Fruit fly (Drosophila melanogaster): ENCODE data around the gene CG8492.
A peak's percentile ranks its signal among the peaks of the same experiment; 100 is the strongest.

The CG8492 gene

DNA sequence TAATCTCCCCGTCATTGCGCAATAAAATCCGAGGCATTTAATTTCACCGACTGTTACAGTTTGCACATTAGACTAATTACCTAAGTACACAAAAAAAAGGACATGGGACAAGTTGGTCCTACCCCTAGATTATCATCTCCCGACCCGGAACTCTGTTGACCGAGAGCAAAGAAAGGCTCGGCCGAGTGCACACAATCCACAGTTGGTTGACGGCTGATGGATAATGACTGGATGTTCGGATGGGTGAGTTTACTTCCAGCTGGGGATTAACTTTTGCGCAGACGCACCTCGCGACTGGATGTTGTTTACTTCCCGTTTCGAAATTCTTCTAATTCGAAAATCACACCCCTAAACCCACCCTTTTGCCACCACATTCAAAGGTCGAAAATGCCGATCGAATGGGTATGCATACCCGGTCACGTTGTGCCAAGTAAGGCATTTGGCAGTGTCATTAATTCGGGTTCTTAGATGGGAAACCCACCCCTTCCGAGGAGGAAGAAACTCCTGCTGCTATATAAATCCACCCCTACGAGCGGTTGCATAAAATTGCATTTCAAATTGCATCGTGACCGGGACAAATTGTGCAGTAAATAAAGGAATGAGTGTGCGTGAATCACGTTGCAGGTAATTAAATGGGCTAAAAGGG is 17.6 kb downstream of the CG8492 start (continued):
- TF ChIP-seq wek (GFP tag; optimal IDR thresholded peaks at IDR 0.05): no peak
- no peak for TF ChIP-seq fd96Cb (tag; optimal IDR thresholded peaks at IDR 0.05)
- TF ChIP-seq tna (GFP tag; IDR thresholded peaks at IDR 0.05; ENCODE audit: partially characterized antibody): no peak
- no peak for TF ChIP-seq gcm2 (GFP tag; optimal IDR thresholded peaks at IDR 0.05)
- TF ChIP-seq hb (GFP tag; IDR thresholded peaks at IDR 0.05; ENCODE audit: partially characterized antibody): no peak
- TF ChIP-seq CG10321 (GFP tag; IDR thresholded peaks at IDR 0.05): no peak
- no peak for TF ChIP-seq CG7271 (tag; optimal IDR thresholded peaks at IDR 0.05)
- no peak for TF ChIP-seq fd3F (GFP tag; optimal IDR thresholded peaks at IDR 0.05)

- TF ChIP-seq Nf-YC (tag; optimal IDR thresholded peaks at IDR 0.05) (peak; percentile 48), CG34376 (GFP tag; optimal IDR thresholded peaks at IDR 0.05) (peak; percentile 5), CG10959 (GFP tag; IDR thresholded peaks at IDR 0.05) (no peak), onecut (GFP tag; IDR thresholded peaks at IDR 0.05) (peak; percentile 84), Scr (GFP tag; IDR thresholded peaks at IDR 0.05; ENCODE audit: partially characterized antibody) (no peak), pita (GFP tag; optimal IDR thresholded peaks at IDR 0.05) (no peak), Opbp (GFP tag; IDR thresholded peaks at IDR 0.05; ENCODE audit: partially characterized antibody) (no peak), CG4854 (GFP tag; optimal IDR thresholded peaks at IDR 0.05) (no peak), pros (GFP tag; optimal IDR thresholded peaks at IDR 0.05) (peak; percentile 64), ewg (GFP tag; optimal IDR thresholded peaks at IDR 0.05) (peak; percentile 91), CG12219 (GFP tag; optimal IDR thresholded peaks at IDR 0.05) (no peak), CG12659 (GFP tag; optimal IDR thresholded peaks at IDR 0.05) (no peak), seq (GFP tag; IDR thresholded peaks at IDR 0.05) (peak; percentile 39; the same call in 1 of the 2 replicates), chinmo (GFP tag; IDR thresholded peaks at IDR 0.05; ENCODE audit: partially characterized antibody) (0 out of 4 replicates have a peak, but pooled peaks have one; percentile 33), Dref (GFP tag; IDR thresholded peaks at IDR 0.05) (no peak), CG5180 (GFP tag; optimal IDR thresholded peaks at IDR 0.05) (peak; percentile 55), insv (GFP tag; optimal IDR thresholded peaks at IDR 0.05) (peak in 1 of 2 experiments; percentile 82), CG7556 (GFP tag; optimal IDR thresholded peaks at IDR 0.05) (no peak), knrl (GFP tag; IDR thresholded peaks at IDR 0.05; ENCODE audit: partially characterized antibody) (no peak), tap (tag; optimal IDR thresholded peaks at IDR 0.05) (no peak), Jarid2 (GFP tag; optimal IDR thresholded peaks at IDR 0.05) (peak; percentile 34), CG16779 (GFP tag; IDR thresholded peaks at IDR 0.05) (peak; percentile 66), esg (GFP tag; conservative IDR thresholded peaks at IDR 0.05) (no peak), CG17802 (tag; optimal IDR thresholded peaks at IDR 0.05) (peak; percentile 64), CG33213 (GFP tag; optimal IDR thresholded peaks at IDR 0.05) (no peak), MBD-R2 (GFP tag; IDR thresholded peaks at IDR 0.05) (0 out of 2 replicates have a peak, but pooled peaks have one; percentile 9), CG8478 (optimal IDR thresholded peaks at IDR 0.05) (peak; percentile 60), CG6689 (GFP tag; IDR thresholded peaks at IDR 0.05) (no peak), CG10654 (GFP tag; optimal IDR thresholded peaks at IDR 0.05) (no peak), CG12391 (tag; optimal IDR thresholded peaks at IDR 0.05) (no peak), CG18011 (GFP tag; optimal IDR thresholded peaks at IDR 0.05) (no peak), her (GFP tag; optimal IDR thresholded peaks at IDR 0.05) (no peak), CG18476 (GFP tag; optimal IDR thresholded peaks at IDR 0.05) (no peak), CG12155 (GFP tag; optimal IDR thresholded peaks at IDR 0.05) (no peak), CG1233 (GFP tag; optimal IDR thresholded peaks at IDR 0.05) (no peak), Spps (tag; optimal IDR thresholded peaks at IDR 0.05) (no peak), nau (GFP tag; optimal IDR thresholded peaks at IDR 0.05) (no peak), CG2129 (GFP tag; IDR thresholded peaks at IDR 0.05; ENCODE audit: partially characterized antibody) (no peak), sisA (GFP tag; IDR thresholded peaks at IDR 0.05) (no peak), scrt (GFP tag; optimal IDR thresholded peaks at IDR 0.05) (peak; percentile 53)
Observed at dm6 chr3L:7713378-7713777, 18.6 kb downstream of the CG8492 start.

Measured in whole organism, embryonic.